Fruit fly (Drosophila melanogaster): Measurements from ENCODE around the gene spri.

dm6 chrX:10546034-10546433, 39.2 kb downstream of the spri start:
- TF ChIP-seq dsx (GFP tag; optimal IDR thresholded peaks at IDR 0.05; ENCODE audit: poor library complexity, severe bottlenecking) (no peak), CG3032 (tag; optimal IDR thresholded peaks at IDR 0.05) (no peak), lz (GFP tag; optimal IDR thresholded peaks at IDR 0.05) (no peak), CG8319 (GFP tag; optimal IDR thresholded peaks at IDR 0.05) (no peak), OdsH (GFP tag; optimal IDR thresholded peaks at IDR 0.05) (no peak), CG15336 (GFP tag; IDR thresholded peaks at IDR 0.05) (no peak), Sox102F (GFP tag; optimal IDR thresholded peaks at IDR 0.05) (no peak), CG7368 (GFP tag; optimal IDR thresholded peaks at IDR 0.05) (no peak), CG8119 (GFP tag; IDR thresholded peaks at IDR 0.05) (no peak), cyc (GFP tag; optimal IDR thresholded peaks at IDR 0.05) (no peak), Lpt (GFP tag; optimal IDR thresholded peaks at IDR 0.05) (no peak)

All from whole organism, prepupa.